Worm (Caenorhabditis elegans): Measurements from ENCODE around the gene stn-2.

ce11 chrX:7681965-7682946, 1.8 kb upstream of the stn-2 start, which contains the start of gene unc-18:
- TF ChIP-seq tab-1 (GFP tag; IDR thresholded peaks at IDR 0.05) (no peak), klf-2 (GFP tag; conservative IDR thresholded peaks at IDR 0.05) (no peak), ztf-23 (GFP tag; IDR thresholded peaks at IDR 0.05) (no peak), flt-1 (GFP tag; IDR thresholded peaks at IDR 0.05) (no peak)

All from whole organism, midembryonic.